Fruit fly (Drosophila melanogaster): ENCODE results near the gene SdhD.

SdhD gene

dm6 chr3R:23763622-23764273, 3.3 kb upstream of the SdhD start, which contains the start of gene Lsd-1:
Gene Lsd-1 (plus strand): TSS chr3R:23763857.
- no peak for TF ChIP-seq Sry-δ (GFP tag; optimal IDR thresholded peaks at IDR 0.05)
- no peak for TF ChIP-seq CG6654 (GFP tag; optimal IDR thresholded peaks at IDR 0.05)
- no peak for TF ChIP-seq C15 (GFP tag; IDR thresholded peaks at IDR 0.05)
- no peak for TF ChIP-seq CG34224 (GFP tag; IDR thresholded peaks at IDR 0.05; ENCODE audit: partially characterized antibody)
- TF ChIP-seq nom (GFP tag; optimal IDR thresholded peaks at IDR 0.05) = peak; percentile 84
- no peak for TF ChIP-seq CG11085 (GFP tag; IDR thresholded peaks at IDR 0.05)
- no peak for TF ChIP-seq gfzf (GFP tag; optimal IDR thresholded peaks at IDR 0.05)
- TF ChIP-seq fd3F (GFP tag; optimal IDR thresholded peaks at IDR 0.05) = no peak
- no peak for TF ChIP-seq CG14014 (GFP tag; IDR thresholded peaks at IDR 0.05)
- peak; percentile 79 for TF ChIP-seq CG10543 (GFP tag; optimal IDR thresholded peaks at IDR 0.05)
- TF ChIP-seq pnt (GFP tag; optimal IDR thresholded peaks at IDR 0.05) = no peak
- no peak for TF ChIP-seq CG31388 (GFP tag; optimal IDR thresholded peaks at IDR 0.05)
- no peak for TF ChIP-seq Fer1 (GFP tag; optimal IDR thresholded peaks at IDR 0.05)
- TF ChIP-seq CG2116 (GFP tag; optimal IDR thresholded peaks at IDR 0.05) = no peak
- no peak for TF ChIP-seq CG8765 (GFP tag; IDR thresholded peaks at IDR 0.05)
- no peak for TF ChIP-seq Tbp (GFP tag; optimal IDR thresholded peaks at IDR 0.05)
- TF ChIP-seq ab (GFP tag; optimal IDR thresholded peaks at IDR 0.05) = no peak
- TF ChIP-seq Sox102F (GFP tag; optimal IDR thresholded peaks at IDR 0.05) = no peak
- peak; percentile 43 for TF ChIP-seq sd (tag; optimal IDR thresholded peaks at IDR 0.05)
- no peak for TF ChIP-seq unpg (GFP tag; optimal IDR thresholded peaks at IDR 0.05)
- TF ChIP-seq wdn (GFP tag; IDR thresholded peaks at IDR 0.05) = no peak
- TF ChIP-seq mirr (GFP tag; optimal IDR thresholded peaks at IDR 0.05) = peak; percentile 28
- TF ChIP-seq ranshi (GFP tag; IDR thresholded peaks at IDR 0.05) = no peak
- TF ChIP-seq Adf1 (GFP tag; IDR thresholded peaks at IDR 0.05) = no peak
- TF ChIP-seq prd (optimal IDR thresholded peaks at IDR 0.05) = no peak
- TF ChIP-seq prd (GFP tag; IDR thresholded peaks at IDR 0.05) = no peak
- no peak for TF ChIP-seq CG3163 (GFP tag; optimal IDR thresholded peaks at IDR 0.05)
- no peak for TF ChIP-seq CG32532 (GFP tag; IDR thresholded peaks at IDR 0.05)
- no peak for TF ChIP-seq CG17912 (GFP tag; optimal IDR thresholded peaks at IDR 0.05)
- TF ChIP-seq Oaz (GFP tag; IDR thresholded peaks at IDR 0.05) = no peak
- TF ChIP-seq CG7928 (GFP tag; optimal IDR thresholded peaks at IDR 0.05) = no peak
- no peak for TF ChIP-seq CG3065 (GFP tag; optimal IDR thresholded peaks at IDR 0.05)
- peak in 1 of 2 experiments; percentile 53 for TF ChIP-seq Hr78 (GFP tag; optimal IDR thresholded peaks at IDR 0.05)
- no peak for TF ChIP-seq Dp (GFP tag; optimal IDR thresholded peaks at IDR 0.05)
- no peak for TF ChIP-seq CG5953 (GFP tag; IDR thresholded peaks at IDR 0.05)
- TF ChIP-seq bsh (GFP tag; optimal IDR thresholded peaks at IDR 0.05) = peak in 1 of 2 experiments; percentile 52
- TF ChIP-seq CG10274 (GFP tag; optimal IDR thresholded peaks at IDR 0.05) = no peak
- TF ChIP-seq Jarid2 (GFP tag; optimal IDR thresholded peaks at IDR 0.05) = no peak
- TF ChIP-seq Optix (GFP tag; IDR thresholded peaks at IDR 0.05) = no peak
- TF ChIP-seq Hey (tag; optimal IDR thresholded peaks at IDR 0.05) = no peak
- TF ChIP-seq klu (GFP tag; IDR thresholded peaks at IDR 0.05) = no peak
- no peak for TF ChIP-seq MTF-1 (GFP tag; optimal IDR thresholded peaks at IDR 0.05; ENCODE audit: borderline replicate concordance)
- no peak for TF ChIP-seq gt (GFP tag; IDR thresholded peaks at IDR 0.05)
- TF ChIP-seq cato (GFP tag; optimal IDR thresholded peaks at IDR 0.05; ENCODE audit: borderline replicate concordance) = no peak
- TF ChIP-seq tgo (GFP tag; IDR thresholded peaks at IDR 0.05) = no peak
- no peak for TF ChIP-seq CG12942 (GFP tag; optimal IDR thresholded peaks at IDR 0.05)
- TF ChIP-seq Drgx (GFP tag; IDR thresholded peaks at IDR 0.05) = peak; percentile 45; the same call in 1 of the 2 replicates
- TF ChIP-seq CG4424 (GFP tag; optimal IDR thresholded peaks at IDR 0.05) = no peak
- peak; percentile 7 for TF ChIP-seq gem (tag; optimal IDR thresholded peaks at IDR 0.05)
- TF ChIP-seq bab2 (GFP tag; optimal IDR thresholded peaks at IDR 0.05) = no peak
- peak; percentile 29 for TF ChIP-seq grn (GFP tag; optimal IDR thresholded peaks at IDR 0.05)

Measured in whole organism, embryonic.